Worm (Caenorhabditis elegans): ENCODE measurements around the gene R144.12.

The R144.12 gene

ce11 chrIII:5020924-5021323 lies 14.1 kb upstream of the R144.12 start, which contains the start of gene mdt-11:
mdt-11 (plus strand) TSS chrIII:5021224.
- TF ChIP-seq fkh-10 (GFP tag; optimal IDR thresholded peaks at IDR 0.05) (no peak), elt-3 (tag; optimal IDR thresholded peaks at IDR 0.05) (no peak), nhr-76 (tag; optimal IDR thresholded peaks at IDR 0.05) (no peak), elt-1 (tag; optimal IDR thresholded peaks at IDR 0.05) (no peak)

- TF ChIP-seq ZK546.5 (tag; optimal IDR thresholded peaks at IDR 0.05): peak; percentile 60
- peak; percentile 95 for TF ChIP-seq lin-15B (tag; optimal IDR thresholded peaks at IDR 0.05)
- peak; percentile 95 for TF ChIP-seq snpc-4 (tag; optimal IDR thresholded peaks at IDR 0.05)
- peak; percentile 60 for TF ChIP-seq unc-62 (GFP tag; optimal IDR thresholded peaks at IDR 0.05)
- TF ChIP-seq tbx-2 (tag; optimal IDR thresholded peaks at IDR 0.05): peak; percentile 95
- peak; percentile 77 for TF ChIP-seq ama-1 (optimal IDR thresholded peaks at IDR 0.05)
- no peak for TF ChIP-seq sea-2 (GFP tag; optimal IDR thresholded peaks at IDR 0.05)
- TF ChIP-seq ceh-28 (tag; optimal IDR thresholded peaks at IDR 0.05): peak; percentile 93
- peak; percentile 88 for TF ChIP-seq nhr-77 (tag; optimal IDR thresholded peaks at IDR 0.05)
- TF ChIP-seq nhr-237 (tag; optimal IDR thresholded peaks at IDR 0.05): no peak
- no peak for TF ChIP-seq unc-39 (tag; optimal IDR thresholded peaks at IDR 0.05)
- no peak for TF ChIP-seq nhr-67 (tag; optimal IDR thresholded peaks at IDR 0.05)
- TF ChIP-seq elt-1 (tag; optimal IDR thresholded peaks at IDR 0.05): peak; percentile 73
- TF ChIP-seq egl-5 (tag; optimal IDR thresholded peaks at IDR 0.05): peak; percentile 92
- no peak for TF ChIP-seq nhr-12 (tag; optimal IDR thresholded peaks at IDR 0.05)
- peak; percentile 98 for TF ChIP-seq hmg-11 (tag; optimal IDR thresholded peaks at IDR 0.05)
- peak; percentile 97 for TF ChIP-seq jun-1 (tag; optimal IDR thresholded peaks at IDR 0.05)
- TF ChIP-seq eor-1 (tag; optimal IDR thresholded peaks at IDR 0.05): no peak
- no peak for TF ChIP-seq ztf-11 (tag; optimal IDR thresholded peaks at IDR 0.05)
- TF ChIP-seq fkh-2 (tag; optimal IDR thresholded peaks at IDR 0.05): no peak
- TF ChIP-seq fkh-10 (GFP tag; optimal IDR thresholded peaks at IDR 0.05): peak; percentile 91
- TF ChIP-seq nhr-23 (tag; optimal IDR thresholded peaks at IDR 0.05): peak; percentile 99
- peak; percentile 96 for TF ChIP-seq skn-1 (tag; optimal IDR thresholded peaks at IDR 0.05)
- TF ChIP-seq ceh-9 (tag; optimal IDR thresholded peaks at IDR 0.05): no peak
- peak; percentile 97 for TF ChIP-seq lin-39 (tag; optimal IDR thresholded peaks at IDR 0.05)
- peak; percentile 87 for TF ChIP-seq ceh-82 (tag; optimal IDR thresholded peaks at IDR 0.05)
- TF ChIP-seq lsy-12 (tag; optimal IDR thresholded peaks at IDR 0.05): peak; percentile 98
- TF ChIP-seq ceh-16 (tag; optimal IDR thresholded peaks at IDR 0.05): peak; percentile 68
- peak; percentile 5 to 73 (median 6) for TF ChIP-seq elt-3 (tag; optimal IDR thresholded peaks at IDR 0.05)
- peak; percentile 93 for TF ChIP-seq elt-2 (tag; optimal IDR thresholded peaks at IDR 0.05)
- TF ChIP-seq egl-27 (tag; optimal IDR thresholded peaks at IDR 0.05): peak; percentile 95
- TF ChIP-seq zag-1 (tag; optimal IDR thresholded peaks at IDR 0.05): peak; percentile 29
- peak; percentile 61 for TF ChIP-seq mdl-1 (tag; optimal IDR thresholded peaks at IDR 0.05)
- TF ChIP-seq nhr-25 (tag; optimal IDR thresholded peaks at IDR 0.05): peak; percentile 100
- TF ChIP-seq R02D3.7 (tag; optimal IDR thresholded peaks at IDR 0.05): peak; percentile 86
- peak; percentile 100 for TF ChIP-seq pha-4 (tag; optimal IDR thresholded peaks at IDR 0.05)
- TF ChIP-seq nfya-1 (tag; optimal IDR thresholded peaks at IDR 0.05; ENCODE audit: insufficient read depth): peak; percentile 97
- peak; percentile 90 for TF ChIP-seq pqm-1 (tag; optimal IDR thresholded peaks at IDR 0.05)
- TF ChIP-seq mml-1 (tag; optimal IDR thresholded peaks at IDR 0.05): no peak
- TF ChIP-seq nhr-43 (tag; optimal IDR thresholded peaks at IDR 0.05; ENCODE audit: poor library complexity, severe bottlenecking): peak; percentile 97
- peak; percentile 2 for TF ChIP-seq daf-12 (tag; optimal IDR thresholded peaks at IDR 0.05)
- peak; percentile 83 for TF ChIP-seq ztf-4 (tag; optimal IDR thresholded peaks at IDR 0.05)
- TF ChIP-seq aly-2 (tag; optimal IDR thresholded peaks at IDR 0.05): peak; percentile 62
- peak; percentile 49 for TF ChIP-seq nhr-28 (tag; optimal IDR thresholded peaks at IDR 0.05)
- peak; percentile 40 for TF ChIP-seq nhr-76 (tag; optimal IDR thresholded peaks at IDR 0.05)
- TF ChIP-seq fos-1 (tag; optimal IDR thresholded peaks at IDR 0.05): peak; percentile 82
- peak; percentile 91 for TF ChIP-seq nhr-11 (tag; optimal IDR thresholded peaks at IDR 0.05)
Measured at ce11 chrIII:5018116-5018689, 11.4 kb upstream of the R144.12 start, which contains the start of gene wip-1. wip-1 (plus strand) TSS chrIII:5018639.

All from whole organism, L3 larva.